Fruit fly (Drosophila melanogaster) whole organism, embryonic: ENCODE data around the gene CG42827.

Source experiments
- Blimp-1 ChIP-seq: fragments of 200-800 bp; sonication (Bioruptor generic); optimal IDR thresholded peaks from 3 replicates; lab custom pipeline; 2018; ENCODE audit warnings: missing biosample characterization, missing genetic modification characterization, mild to moderate bottlenecking, moderate library complexity, missing genetic modification reagents
- CG10274 ChIP-seq: fragments of 200-800 bp; sonication (Bioruptor generic); optimal IDR thresholded peaks from 3 replicates; lab custom pipeline; 2017; ENCODE audit warnings: missing biosample characterization, mild to moderate bottlenecking, missing genetic modification characterization
- CG11247 ChIP-seq: fragments of 200-800 bp; sonication (Bioruptor generic); IDR thresholded peaks from 2 replicates; pipeline ENCODE4 v1.3.6; 2022; ENCODE audit warnings: missing biosample characterization, missing genetic modification characterization
- CG11456 ChIP-seq: fragments of 200-800 bp; sonication (Bioruptor generic); IDR thresholded peaks from 3 replicates; pipeline ENCODE4 v1.3.6; 2022; ENCODE audit warnings: missing biosample characterization, missing genetic modification characterization
- CG11560 ChIP-seq: fragments of 200-800 bp; sonication (Bioruptor generic); IDR thresholded peaks from 3 replicates; pipeline ENCODE4 v1.3.6; 2022; ENCODE audit warnings: missing biosample characterization, missing genetic modification characterization
- CG1233 ChIP-seq: fragments of 200-800 bp; sonication (Bioruptor generic); optimal IDR thresholded peaks from 4 replicates; lab custom pipeline; 2018; ENCODE audit warnings: missing biosample characterization, mild to moderate bottlenecking, missing genetic modification characterization
- CG12391 ChIP-seq: fragments of 200-800 bp; sonication (Bioruptor generic); optimal IDR thresholded peaks from 3 replicates; lab custom pipeline; 2018; ENCODE audit warnings: missing biosample characterization, mild to moderate bottlenecking, missing genetic modification characterization, moderate library complexity
- CG12659 ChIP-seq: fragments of 200-800 bp; sonication (Bioruptor generic); optimal IDR thresholded peaks from 3 replicates; lab custom pipeline; 2017; ENCODE audit warnings: mild to moderate bottlenecking, missing biosample characterization, missing genetic modification reagents, missing genetic modification characterization
- CG12769 ChIP-seq: fragments of 200-800 bp; sonication (Bioruptor generic); optimal IDR thresholded peaks from 2 replicates; lab custom pipeline; 2019; ENCODE audit warnings: missing biosample characterization, mild to moderate bottlenecking, missing genetic modification characterization, moderate library complexity
- CG14441 ChIP-seq: fragments of 200-800 bp; sonication (Bioruptor generic); IDR thresholded peaks from 2 replicates; pipeline ENCODE4 v1.3.6; 2022; ENCODE audit warnings: missing biosample characterization, missing genetic modification characterization
- CG14965 ChIP-seq: fragments of 200-800 bp; sonication (Bioruptor generic); optimal IDR thresholded peaks from 2 replicates; lab custom pipeline; 2016; ENCODE audit warnings: missing biosample characterization, missing genetic modification characterization, borderline replicate concordance
- CG1529 ChIP-seq: fragments of 200-800 bp; sonication (Bioruptor generic); optimal IDR thresholded peaks from 3 replicates; lab custom pipeline; 2018; ENCODE audit warnings: missing biosample characterization, missing genetic modification characterization
- CG15514 ChIP-seq: fragments of 200-800 bp; sonication (Bioruptor generic); optimal IDR thresholded peaks from 3 replicates; lab custom pipeline; 2017; ENCODE audit warnings: missing biosample characterization, missing genetic modification characterization, mild to moderate bottlenecking, moderate library complexity, missing genetic modification reagents
- CG15601 ChIP-seq: fragments of 200-800 bp; sonication (Bioruptor generic); optimal IDR thresholded peaks from 3 replicates; lab custom pipeline; 2019; ENCODE audit warnings: missing biosample characterization, mild to moderate bottlenecking, missing genetic modification characterization, moderate library complexity
- CG17385 ChIP-seq: fragments of 200-800 bp; sonication (Bioruptor generic); optimal IDR thresholded peaks from 3 replicates; lab custom pipeline; 2018; ENCODE audit warnings: missing biosample characterization, mild to moderate bottlenecking, missing genetic modification characterization
- CG2889 ChIP-seq: fragments of 200-800 bp; sonication (Bioruptor generic); IDR thresholded peaks from 3 replicates; pipeline ENCODE4 v1.3.6; 2022; ENCODE audit warnings: missing biosample characterization, missing genetic modification characterization
- CG32532 ChIP-seq: fragments of 200-800 bp; sonication (Bioruptor generic); IDR thresholded peaks from 2 replicates; pipeline ENCODE4 v1.3.6; 2022; ENCODE audit warnings: missing biosample characterization, missing genetic modification characterization
- CG32767 ChIP-seq: fragments of 200-800 bp; sonication (Bioruptor generic); IDR thresholded peaks from 2 replicates; pipeline ENCODE4 v1.3.6; 2022; ENCODE audit warnings: missing biosample characterization, missing genetic modification characterization
- CG33557 ChIP-seq: fragments of 200-800 bp; sonication (Bioruptor generic); optimal IDR thresholded peaks from 2 replicates; lab custom pipeline; 2019; ENCODE audit warnings: missing biosample characterization, mild to moderate bottlenecking, missing genetic modification characterization, moderate library complexity
- CG4404 ChIP-seq: fragments of 200-800 bp; sonication (Bioruptor generic); IDR thresholded peaks from 2 replicates; pipeline ENCODE4 v1.3.6; 2022; ENCODE audit warnings: missing biosample characterization, missing genetic modification characterization
- CG6689 ChIP-seq: fragments of 200-800 bp; sonication (Bioruptor generic); IDR thresholded peaks from 2 replicates; pipeline ENCODE4 v1.3.6; 2022; ENCODE audit warnings: missing biosample characterization, missing genetic modification characterization
- CG8281 ChIP-seq: fragments of 200-800 bp; sonication (Bioruptor generic); optimal IDR thresholded peaks from 2 replicates; lab custom pipeline; 2018; ENCODE audit warnings: missing biosample characterization, mild to moderate bottlenecking, missing genetic modification characterization, moderate library complexity
- CG9727 ChIP-seq: fragments of 200-800 bp; sonication (Bioruptor generic); optimal IDR thresholded peaks from 3 replicates; lab custom pipeline; 2017; ENCODE audit warnings: missing biosample characterization, mild to moderate bottlenecking, missing genetic modification characterization
- Drgx ChIP-seq: fragments of 200-800 bp; sonication (Bioruptor generic); IDR thresholded peaks from 2 replicates; pipeline ENCODE4 v1.3.6; 2022; ENCODE audit warnings: missing biosample characterization, missing genetic modification characterization
- Ets65A ChIP-seq: fragments of 200-800 bp; sonication (Bioruptor generic); peaks from one replicate; lab custom pipeline; 2016; ENCODE audit warnings: missing biosample characterization, missing genetic modification characterization
- H15 ChIP-seq: fragments of 200-800 bp; sonication (Bioruptor generic); IDR thresholded peaks from 3 replicates; pipeline ENCODE4 v1.3.6; 2022; ENCODE audit warnings: missing biosample characterization, missing genetic modification characterization
- Hr78 ChIP-seq, 2 experiments: fragments of 200-800 bp in 1 of 2; fragments of >200 bp in 1 of 2; sonication (Bioruptor generic) in 1 of 2; optimal IDR thresholded peaks; 2 replicates each; lab custom pipeline; 2017 to 2019; ENCODE audit warnings: missing biosample characterization in 2 of 2, missing genetic modification characterization in 2 of 2, mild to moderate bottlenecking in 1 of 2, moderate library complexity in 1 of 2
- Hsf ChIP-seq: fragments of 200-800 bp; sonication (Bioruptor generic); optimal IDR thresholded peaks from 3 replicates; lab custom pipeline; 2016; ENCODE audit warnings: missing biosample characterization, missing genetic modification characterization
- MBD-R2 ChIP-seq: fragments of 200-800 bp; sonication (Bioruptor generic); IDR thresholded peaks from 2 replicates; pipeline ENCODE4 v1.3.6; 2022; ENCODE audit warnings: missing biosample characterization, missing genetic modification characterization
- MTF-1 ChIP-seq: fragments of 200-800 bp; sonication (Bioruptor generic); optimal IDR thresholded peaks from 2 replicates; lab custom pipeline; 2018; ENCODE audit warnings: missing biosample characterization, mild to moderate bottlenecking, missing genetic modification characterization, borderline replicate concordance
- Max ChIP-seq: fragments of 200-800 bp; sonication (Bioruptor generic); optimal IDR thresholded peaks from 2 replicates; lab custom pipeline; 2016; ENCODE audit warnings: missing biosample characterization, mild to moderate bottlenecking, missing genetic modification characterization
- Med ChIP-seq: fragments of 200-800 bp; sonication (Bioruptor generic); peaks from one replicate; lab custom pipeline; 2016; ENCODE audit warnings: missing biosample characterization, missing genetic modification characterization, mild to moderate bottlenecking, inconsistent platforms, moderate library complexity
- Neu2 ChIP-seq: fragments of 200-800 bp; sonication (Bioruptor generic); optimal IDR thresholded peaks from 3 replicates; lab custom pipeline; 2016; ENCODE audit warnings: missing biosample characterization, missing genetic modification characterization, borderline replicate concordance
- Nf-YB ChIP-seq: fragments of 200-800 bp; sonication (Bioruptor generic); optimal IDR thresholded peaks from 3 replicates; lab custom pipeline; 2019; ENCODE audit warnings: missing biosample characterization, mild to moderate bottlenecking, missing genetic modification characterization, moderate library complexity
- Poxn ChIP-seq: fragments of 200-800 bp; sonication (Bioruptor generic); IDR thresholded peaks from 2 replicates; pipeline ENCODE4 v1.3.6; 2022; ENCODE audit warnings: missing biosample characterization, missing genetic modification characterization
- Usf ChIP-seq: fragments of 200-800 bp; sonication (Bioruptor generic); optimal IDR thresholded peaks from 2 replicates; lab custom pipeline; 2017; ENCODE audit warnings: missing genotype, missing biosample characterization, missing genetic modification characterization
- ap ChIP-seq: fragments of 200-800 bp; sonication (Bioruptor generic); IDR thresholded peaks from 2 replicates; pipeline ENCODE4 v1.3.6; 2022; ENCODE audit warnings: missing biosample characterization, missing genetic modification characterization
- caup ChIP-seq: fragments of 200-800 bp; sonication (Bioruptor generic); optimal IDR thresholded peaks from 3 replicates; lab custom pipeline; 2017; ENCODE audit warnings: missing biosample characterization, mild to moderate bottlenecking, missing genetic modification characterization, moderate library complexity; ENCODE audit not compliant: severe bottlenecking
- cwo ChIP-seq: fragments of 200-800 bp; sonication (Bioruptor generic); optimal IDR thresholded peaks from 3 replicates; lab custom pipeline; 2017; ENCODE audit warnings: missing biosample characterization, missing genetic modification characterization, mild to moderate bottlenecking, moderate library complexity, missing genetic modification reagents
- hth ChIP-seq: fragments of >200 bp; optimal IDR thresholded peaks from 2 replicates; lab custom pipeline; 2017; ENCODE audit warnings: inconsistent platforms
- mld ChIP-seq: fragments of 200-800 bp; sonication (Bioruptor generic); IDR thresholded peaks from 3 replicates; pipeline ENCODE4 v1.3.6; 2022; ENCODE audit warnings: missing biosample characterization, missing genetic modification characterization; ENCODE audit not compliant: partially characterized antibody
- nerfin-1 ChIP-seq: fragments of 200-800 bp; sonication (Bioruptor generic); optimal IDR thresholded peaks from 3 replicates; lab custom pipeline; 2019; ENCODE audit warnings: missing biosample characterization, mild to moderate bottlenecking, missing genetic modification characterization, moderate library complexity
- nerfin-2 ChIP-seq: fragments of 200-800 bp; sonication (Bioruptor generic); IDR thresholded peaks from 2 replicates; pipeline ENCODE4 v1.3.6; 2022; ENCODE audit warnings: missing biosample characterization, missing genetic modification characterization; ENCODE audit not compliant: partially characterized antibody
- pita ChIP-seq: fragments of 200-800 bp; sonication (Bioruptor generic); optimal IDR thresholded peaks from 2 replicates; lab custom pipeline; 2017; ENCODE audit warnings: missing biosample characterization, mild to moderate bottlenecking, missing genetic modification characterization
- pros ChIP-seq: fragments of 200-800 bp; sonication (Bioruptor generic); optimal IDR thresholded peaks from 3 replicates; lab custom pipeline; 2019; ENCODE audit warnings: missing biosample characterization, mild to moderate bottlenecking, missing genetic modification characterization, moderate library complexity
- row ChIP-seq: fragments of 200-800 bp; sonication (Bioruptor generic); IDR thresholded peaks from 3 replicates; pipeline ENCODE4 v1.3.6; 2022; ENCODE audit warnings: missing biosample characterization, missing genetic modification characterization
- ssp ChIP-seq: fragments of 200-800 bp; sonication (Bioruptor generic); IDR thresholded peaks from 2 replicates; pipeline ENCODE4 v1.3.6; 2022; ENCODE audit warnings: missing biosample characterization, missing genetic modification characterization
- twi ChIP-seq: fragments of 200-800 bp; optimal IDR thresholded peaks from 2 replicates; lab custom pipeline; 2019; ENCODE audit warnings: missing biosample characterization, mild to moderate bottlenecking, missing genetic modification characterization, moderate library complexity
- vfl ChIP-seq: fragments of 200-800 bp; sonication (Bioruptor generic); optimal IDR thresholded peaks from 2 replicates; lab custom pipeline; 2016; ENCODE audit warnings: missing biosample characterization, missing genetic modification characterization
- z ChIP-seq: fragments of 200-800 bp; sonication (Bioruptor generic); IDR thresholded peaks from 3 replicates; pipeline ENCODE4 v1.3.6; 2022; ENCODE audit warnings: missing biosample characterization, missing genetic modification characterization

The CG42827 gene

dm6 chr3R:23384591-23385260 lies 12.0 kb downstream of the CG42827 start, which contains the start of gene CG4393 (continued):
- TF ChIP-seq CG33557 (GFP tag; lab: Kevin White, UChicago): no peak
- TF ChIP-seq H15 (GFP tag; lab: Robert Waterston, UW): no peak
- TF ChIP-seq Hsf (GFP tag; lab: Kevin White, UChicago): no peak
- no peak for TF ChIP-seq CG11560 (tag; lab: Robert Waterston, UW)
- no peak for TF ChIP-seq cwo (GFP tag; lab: Kevin White, UChicago)
- TF ChIP-seq CG8281 (tag; lab: Kevin White, UChicago): no peak
- no peak; the same call in 1 of the 2 replicates for TF ChIP-seq CG32532
- TF ChIP-seq CG14441: no peak
- TF ChIP-seq Poxn: no peak
- peak; percentile 61 for TF ChIP-seq Blimp-1 (GFP tag; lab: Kevin White, UChicago)
- TF ChIP-seq Drgx (GFP tag; lab: Robert Waterston, UW): peak; percentile 59
- no peak for TF ChIP-seq CG17385 (GFP tag; lab: Kevin White, UChicago)
- TF ChIP-seq hth: no peak
- no peak for TF ChIP-seq caup (GFP tag; lab: Kevin White, UChicago)
- TF ChIP-seq CG14965 (GFP tag; lab: Kevin White, UChicago): no peak
- no peak for TF ChIP-seq CG9727
- TF ChIP-seq Usf (GFP tag; lab: Kevin White, UChicago): no peak
- TF ChIP-seq MBD-R2 (GFP tag; lab: Robert Waterston, UW): no peak
- no peak for TF ChIP-seq CG12391
- peak; percentile 73; the same call in 2 of the 3 replicates for TF ChIP-seq z
- TF ChIP-seq CG6689 (GFP tag; lab: Robert Waterston, UW): no peak
- TF ChIP-seq CG15514: peak; percentile 89
- TF ChIP-seq CG4404 (GFP tag; lab: Robert Waterston, UW): no peak
- peak; percentile 61 for TF ChIP-seq Med (GFP tag; lab: Kevin White, UChicago)
- no peak for TF ChIP-seq CG1233 (GFP tag; lab: Kevin White, UChicago)
- TF ChIP-seq ap (GFP tag; lab: Robert Waterston, UW): no peak
- TF ChIP-seq Neu2 (GFP tag; lab: Kevin White, UChicago): no peak
- TF ChIP-seq row (GFP tag; lab: Robert Waterston, UW): peak; percentile 51
- TF ChIP-seq CG10274 (GFP tag; lab: Kevin White, UChicago): no peak
- no peak for TF ChIP-seq CG32767 (GFP tag; lab: Robert Waterston, UW)
- no peak for TF ChIP-seq Ets65A
- no peak for TF ChIP-seq vfl (GFP tag; lab: Kevin White, UChicago)
- TF ChIP-seq CG12769 (tag; lab: Kevin White, UChicago): no peak
- no peak for TF ChIP-seq Nf-YB (GFP tag; lab: Kevin White, UChicago)
- TF ChIP-seq Max: no peak
- no peak for TF ChIP-seq nerfin-2
- TF ChIP-seq CG2889: no peak
- TF ChIP-seq mld (GFP tag; lab: Robert Waterston, UW): no peak
- TF ChIP-seq CG12659 (GFP tag; lab: Kevin White, UChicago): no peak
- no peak for TF ChIP-seq nerfin-1
- TF ChIP-seq pros (GFP tag; lab: Kevin White, UChicago): no peak
- TF ChIP-seq pita (GFP tag; lab: Kevin White, UChicago): no peak
- no peak for TF ChIP-seq CG11456 (GFP tag; lab: Robert Waterston, UW)
- no peak for TF ChIP-seq CG11247 (GFP tag; lab: Robert Waterston, UW)
- no peak for TF ChIP-seq twi (tag; lab: Kevin White, UChicago)
- no peak for TF ChIP-seq ssp
- peak in 1 of 2 experiments; percentile 91 for TF ChIP-seq Hr78 (GFP tag; optimal IDR thresholded peaks at IDR 0.05; lab: Kevin White, UChicago)
- TF ChIP-seq MTF-1 (GFP tag; lab: Kevin White, UChicago): no peak
- no peak for TF ChIP-seq CG1529 (GFP tag; lab: Kevin White, UChicago)
- TF ChIP-seq CG15601: no peak
